Worm (Caenorhabditis elegans) whole organism, late embryonic: ENCODE data around the gene R09E10.5.
A peak's percentile ranks its signal among the peaks of the same experiment; 100 is the strongest.

ENCODE experiments used
- F13H6.1 ChIP-seq: sonication (generic microtip); optimal IDR thresholded peaks from 2 replicates; lab custom pipeline; 2016; ENCODE audit warnings: missing genetic modification characterization, missing compliant biosample characterization
- K02D7.2 ChIP-seq: sonication (generic microtip); optimal IDR thresholded peaks from 2 replicates; lab custom pipeline; 2017; ENCODE audit warnings: mild to moderate bottlenecking, missing genetic modification characterization, missing compliant biosample characterization
- K09A11.1 ChIP-seq: sonication (generic microtip); optimal IDR thresholded peaks from 2 replicates; lab custom pipeline; 2017; ENCODE audit warnings: antibody characterized with exemption, mild to moderate bottlenecking, missing genetic modification characterization, missing compliant biosample characterization; ENCODE audit not compliant: insufficient read depth
- Y22D7AL.16 ChIP-seq: sonication (generic microtip); optimal IDR thresholded peaks from 2 replicates; lab custom pipeline; 2016; ENCODE audit warnings: missing genetic modification characterization, missing compliant biosample characterization
- ahr-1 ChIP-seq: sonication (generic microtip); optimal IDR thresholded peaks from 2 replicates; lab custom pipeline; 2016; ENCODE audit warnings: missing genetic modification characterization, missing compliant biosample characterization
- ceh-30 ChIP-seq: fragments of 150-350 bp; optimal IDR thresholded peaks from 2 replicates; lab custom pipeline; 2014; ENCODE audit warnings: missing biosample characterization, missing genetic modification characterization
- ceh-31 ChIP-seq: sonication (generic microtip); optimal IDR thresholded peaks from 2 replicates; lab custom pipeline; 2016; ENCODE audit warnings: missing genetic modification characterization, missing compliant biosample characterization
- ceh-45 ChIP-seq: fragments of 200-800 bp; sonication (Bioruptor generic); IDR thresholded peaks from 2 replicates; pipeline ENCODE4 v1.3.6; 2022; ENCODE audit warnings: missing genetic modification reagents, missing genetic modification characterization, missing compliant biosample characterization
- ceh-48 ChIP-seq: sonication (generic microtip); optimal IDR thresholded peaks from 2 replicates; lab custom pipeline; 2016; ENCODE audit warnings: missing genetic modification characterization, inconsistent platforms, missing compliant biosample characterization
- ceh-6 ChIP-seq: fragments of 200-800 bp; sonication (Bioruptor generic); optimal IDR thresholded peaks from 2 replicates; lab custom pipeline; 2018; ENCODE audit warnings: mild to moderate bottlenecking, missing genetic modification characterization, missing compliant biosample characterization
- ceh-9 ChIP-seq: sonication (generic microtip); optimal IDR thresholded peaks from 2 replicates; lab custom pipeline; 2016; ENCODE audit warnings: mild to moderate bottlenecking, missing genetic modification characterization, inconsistent platforms, missing compliant biosample characterization
- elt-4 ChIP-seq: sonication (generic microtip); optimal IDR thresholded peaks from 2 replicates; lab custom pipeline; 2016; ENCODE audit warnings: missing genetic modification characterization, missing compliant biosample characterization
- eyg-1 ChIP-seq: sonication (generic microtip); optimal IDR thresholded peaks from 2 replicates; lab custom pipeline; 2016; ENCODE audit warnings: missing genotype, missing genetic modification characterization, missing compliant biosample characterization
- hlh-13 ChIP-seq: fragments of 200-800 bp; sonication (Bioruptor generic); optimal IDR thresholded peaks from 2 replicates; lab custom pipeline; 2018; ENCODE audit warnings: mild to moderate bottlenecking, missing genetic modification characterization, missing compliant biosample characterization
- hlh-15 ChIP-seq: sonication (generic microtip); optimal IDR thresholded peaks from 2 replicates; lab custom pipeline; 2016; ENCODE audit warnings: missing genetic modification characterization, missing compliant biosample characterization
- hlh-30 ChIP-seq: sonication (generic microtip); optimal IDR thresholded peaks from 2 replicates; lab custom pipeline; 2017; ENCODE audit warnings: antibody characterized with exemption, missing genetic modification characterization, missing compliant biosample characterization; ENCODE audit not compliant: insufficient read depth
- hlh-6 ChIP-seq: sonication (generic microtip); optimal IDR thresholded peaks from 2 replicates; lab custom pipeline; 2016; ENCODE audit warnings: missing genotype, missing genetic modification characterization, missing compliant biosample characterization
- hlh-8 ChIP-seq: sonication (generic microtip); optimal IDR thresholded peaks from 2 replicates; lab custom pipeline; 2016; ENCODE audit warnings: missing genotype, missing genetic modification characterization, missing compliant biosample characterization
- lim-6 ChIP-seq: sonication (generic microtip); optimal IDR thresholded peaks from 2 replicates; lab custom pipeline; 2016; ENCODE audit warnings: missing genetic modification characterization, missing compliant biosample characterization
- lin-11 ChIP-seq: fragments of 200-800 bp; sonication (Bioruptor generic); optimal IDR thresholded peaks from 2 replicates; lab custom pipeline; 2018; ENCODE audit warnings: mild to moderate bottlenecking, missing genetic modification characterization, missing compliant biosample characterization
- madf-2 ChIP-seq: sonication (generic microtip); optimal IDR thresholded peaks from 2 replicates; lab custom pipeline; 2017; ENCODE audit warnings: missing genetic modification characterization, missing compliant biosample characterization
- nfya-1 ChIP-seq: sonication (generic microtip); optimal IDR thresholded peaks from 2 replicates; lab custom pipeline; 2017; ENCODE audit warnings: missing genetic modification characterization, mild to moderate bottlenecking, missing compliant biosample characterization, antibody characterized with exemption, moderate library complexity
- nhr-11 ChIP-seq: fragments of 150-350 bp; optimal IDR thresholded peaks from 2 replicates; lab custom pipeline; 2014; ENCODE audit warnings: missing biosample characterization, missing genetic modification characterization
- npax-4 ChIP-seq: sonication (generic microtip); optimal IDR thresholded peaks from 2 replicates; lab custom pipeline; 2016; ENCODE audit warnings: missing genetic modification characterization, missing compliant biosample characterization
- odd-2 ChIP-seq: sonication (generic microtip); optimal IDR thresholded peaks from 2 replicates; lab custom pipeline; 2017; ENCODE audit warnings: antibody characterized with exemption, mild to moderate bottlenecking, missing genetic modification characterization, missing compliant biosample characterization
- pag-3 ChIP-seq: sonication (generic microtip); optimal IDR thresholded peaks from 2 replicates; lab custom pipeline; 2016; ENCODE audit warnings: missing compliant biosample characterization, missing genetic modification characterization, borderline replicate concordance
- pax-1 ChIP-seq: fragments of 150-350 bp; optimal IDR thresholded peaks from 2 replicates; lab custom pipeline; 2014; ENCODE audit warnings: missing biosample characterization, missing genetic modification characterization
- pha-2 ChIP-seq: sonication (generic microtip); optimal IDR thresholded peaks from 2 replicates; lab custom pipeline; 2017; ENCODE audit warnings: mild to moderate bottlenecking, missing genetic modification characterization, missing compliant biosample characterization
- pha-4 ChIP-seq: fragments of 150-350 bp; optimal IDR thresholded peaks from 2 replicates; lab custom pipeline; 2018; ENCODE audit warnings: missing biosample characterization, missing genetic modification reagents, missing genetic modification characterization
- pqm-1 ChIP-seq: sonication (generic microtip); optimal IDR thresholded peaks from 2 replicates; lab custom pipeline; 2016; ENCODE audit warnings: missing genetic modification characterization, missing compliant biosample characterization
- pros-1 ChIP-seq: fragments of 150-350 bp; optimal IDR thresholded peaks from 2 replicates; lab custom pipeline; 2014; ENCODE audit warnings: missing biosample characterization, missing genetic modification reagents, missing genetic modification characterization
- rnt-1 ChIP-seq: sonication (generic microtip); optimal IDR thresholded peaks from 2 replicates; lab custom pipeline; 2016; ENCODE audit warnings: missing genetic modification characterization, missing compliant biosample characterization
- sdc-2 ChIP-seq: sonication (generic microtip); optimal IDR thresholded peaks from 2 replicates; lab custom pipeline; 2016; ENCODE audit warnings: missing genotype, missing genetic modification characterization, missing compliant biosample characterization
- sox-4 ChIP-seq: sonication (generic microtip); optimal IDR thresholded peaks from 2 replicates; lab custom pipeline; 2017; ENCODE audit warnings: mild to moderate bottlenecking, missing genetic modification characterization, inconsistent platforms, missing compliant biosample characterization
- syd-9 ChIP-seq: sonication (generic microtip); optimal IDR thresholded peaks from 2 replicates; lab custom pipeline; 2016; ENCODE audit warnings: mild to moderate bottlenecking, missing genetic modification characterization, moderate library complexity, missing compliant biosample characterization
- unc-3 ChIP-seq, 2 experiments: fragments of 200-800 bp in 1 of 2; sonication (Bioruptor generic) in 1 of 2; sonication (generic microtip) in 1 of 2; conservative IDR thresholded peaks in 1 of 2; optimal IDR thresholded peaks in 1 of 2; 2 replicates each; pipeline versions ENCODE4 v1.3.6 to Lab custom; 2016 to 2022; ENCODE audit warnings: missing compliant biosample characterization in 2 of 2, missing genetic modification characterization in 2 of 2, missing genetic modification reagents in 1 of 2
- unc-42 ChIP-seq: sonication (generic microtip); optimal IDR thresholded peaks from 2 replicates; lab custom pipeline; 2016; ENCODE audit warnings: missing genotype, missing genetic modification characterization, missing compliant biosample characterization
- unc-86 ChIP-seq: sonication (generic microtip); optimal IDR thresholded peaks from 2 replicates; lab custom pipeline; 2016; ENCODE audit warnings: missing genetic modification characterization, missing compliant biosample characterization
- zip-5 ChIP-seq: sonication (generic microtip); optimal IDR thresholded peaks from 2 replicates; lab custom pipeline; 2016; ENCODE audit warnings: missing genetic modification characterization, missing compliant biosample characterization

R09E10.5 gene

DNA sequence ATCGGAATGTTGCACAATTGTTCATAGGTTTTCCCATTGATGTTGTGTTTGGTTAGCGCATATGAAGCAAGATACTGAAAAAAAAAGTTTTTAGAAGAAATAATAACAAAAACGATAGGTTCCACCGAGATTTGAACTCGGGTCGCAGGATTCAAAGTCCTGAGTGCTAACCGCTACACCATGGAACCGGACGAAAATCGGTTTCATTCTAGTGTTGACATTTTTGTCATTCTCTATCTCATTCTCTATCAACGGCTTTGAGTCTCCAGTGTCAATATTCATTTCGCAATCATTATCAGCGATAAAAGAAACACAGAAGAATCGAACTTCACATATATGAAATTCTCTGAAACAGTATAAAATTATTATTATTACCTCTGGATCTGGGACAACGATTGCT lies 9.0 kb upstream of the R09E10.5 start:
- TF ChIP-seq F13H6.1 (tag; lab: Kevin White, UChicago) (no peak), ahr-1 (tag; lab: Kevin White, UChicago) (no peak), npax-4 (tag; lab: Kevin White, UChicago) (no peak)

DNA sequence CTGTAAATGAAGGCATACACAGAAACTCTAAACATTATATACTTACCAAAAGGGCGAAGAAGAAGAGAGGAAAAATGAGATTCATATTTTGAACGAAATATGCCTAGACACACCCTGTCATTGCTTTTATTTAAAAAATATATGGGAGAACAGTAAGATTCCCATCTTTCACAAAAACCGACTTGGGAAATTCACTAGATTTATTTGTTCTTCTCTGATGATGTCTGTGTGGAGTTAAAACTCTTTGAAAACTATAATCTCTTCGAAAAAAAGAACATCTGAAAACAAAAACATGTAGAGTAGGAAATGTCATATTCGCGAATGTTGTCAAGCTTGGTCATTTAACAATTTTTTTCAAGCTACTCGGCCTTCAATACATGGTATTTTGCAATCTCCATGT lies 8.2 kb upstream of the R09E10.5 start, which contains the start of gene R09E10.8:
R09E10.8 (minus strand) TSS at position 101 of the 400 bp plus-strand sequence.
- TF ChIP-seq Y22D7AL.16 (tag; lab: Kevin White, UChicago): no peak
- no peak for TF ChIP-seq lim-6 (tag; lab: Kevin White, UChicago)
- no peak for TF ChIP-seq pha-2 (tag; lab: Kevin White, UChicago)
- no peak for TF ChIP-seq pros-1 (tag; lab: Kevin White, UChicago)
- TF ChIP-seq nfya-1 (tag; lab: Kevin White, UChicago): no peak
- no peak for TF ChIP-seq unc-86 (tag; lab: Kevin White, UChicago)
- TF ChIP-seq odd-2 (tag; lab: Kevin White, UChicago): no peak
- TF ChIP-seq pax-1 (tag; lab: Kevin White, UChicago): no peak
- TF ChIP-seq K02D7.2 (tag; lab: Kevin White, UChicago): no peak
- TF ChIP-seq eyg-1 (tag; lab: Kevin White, UChicago): no peak
- no peak for TF ChIP-seq hlh-13 (GFP tag; lab: Kevin White, UChicago)
- no peak for TF ChIP-seq pha-4 (tag; lab: Kevin White, UChicago)

DNA sequence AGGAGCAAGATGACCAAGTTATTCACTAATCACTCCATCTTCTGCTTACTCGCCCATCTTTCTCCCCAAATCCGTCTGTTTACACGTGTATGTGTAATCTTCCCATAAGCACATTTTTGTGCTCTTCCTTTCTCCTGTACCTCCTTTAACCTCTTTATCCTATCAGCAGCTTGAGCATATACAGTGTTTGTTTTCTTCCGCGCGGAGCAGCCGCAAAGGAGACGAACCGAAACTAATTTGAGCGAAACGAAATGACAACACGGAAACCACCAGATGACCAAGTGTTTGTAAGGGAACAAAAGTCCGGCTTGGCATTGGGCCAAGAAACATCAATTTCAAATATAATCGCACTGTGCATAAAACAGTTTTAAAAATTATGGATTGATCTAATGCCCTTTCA lies 2.3 kb upstream of the R09E10.5 start:
- no peak for TF ChIP-seq hlh-6 (tag; lab: Kevin White, UChicago)
- peak; percentile 94 for TF ChIP-seq pax-1 (tag; lab: Kevin White, UChicago)

DNA sequence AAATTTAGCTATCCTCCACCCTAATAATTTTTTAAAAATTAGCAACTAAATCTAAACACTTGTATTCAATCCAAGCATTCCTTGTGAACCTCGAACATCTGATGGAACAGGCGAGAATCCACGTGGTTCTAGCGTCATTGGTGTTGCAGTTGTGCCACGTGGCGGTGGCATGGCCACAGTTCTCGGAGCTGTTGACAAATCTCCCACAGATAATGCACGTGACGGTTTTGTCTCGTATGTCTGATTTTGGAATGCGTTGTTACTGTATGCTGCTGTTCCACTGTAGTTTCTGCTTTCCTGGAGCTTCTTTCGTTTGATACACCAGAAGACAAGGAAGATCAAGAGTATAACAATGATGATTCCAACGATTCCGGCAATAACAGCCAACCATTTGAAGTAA lies 6.1 kb downstream of the R09E10.5 start:
- TF ChIP-seq ceh-45: no peak
- no peak for TF ChIP-seq syd-9
- no peak for TF ChIP-seq hlh-30
- TF ChIP-seq pha-2 (tag; lab: Kevin White, UChicago): no peak
- no peak for TF ChIP-seq sox-4 (tag; lab: Kevin White, UChicago)
- TF ChIP-seq unc-86 (tag; lab: Kevin White, UChicago): no peak
- no peak for TF ChIP-seq ceh-30 (tag; lab: Kevin White, UChicago)
- TF ChIP-seq hlh-8: no peak
- no peak for TF ChIP-seq K09A11.1 (tag; lab: Kevin White, UChicago)
- TF ChIP-seq unc-42 (tag; lab: Kevin White, UChicago): no peak
- no peak for TF ChIP-seq unc-3 (GFP tag; conservative IDR thresholded peaks at IDR 0.05; lab: Robert Waterston, UW)
- no peak for TF ChIP-seq unc-3 (tag; optimal IDR thresholded peaks at IDR 0.05; lab: Kevin White, UChicago)
- no peak for TF ChIP-seq lim-6 (tag; lab: Kevin White, UChicago)
- no peak for TF ChIP-seq nhr-11 (tag; lab: Kevin White, UChicago)
- TF ChIP-seq pag-3 (tag; lab: Kevin White, UChicago): no peak

DNA sequence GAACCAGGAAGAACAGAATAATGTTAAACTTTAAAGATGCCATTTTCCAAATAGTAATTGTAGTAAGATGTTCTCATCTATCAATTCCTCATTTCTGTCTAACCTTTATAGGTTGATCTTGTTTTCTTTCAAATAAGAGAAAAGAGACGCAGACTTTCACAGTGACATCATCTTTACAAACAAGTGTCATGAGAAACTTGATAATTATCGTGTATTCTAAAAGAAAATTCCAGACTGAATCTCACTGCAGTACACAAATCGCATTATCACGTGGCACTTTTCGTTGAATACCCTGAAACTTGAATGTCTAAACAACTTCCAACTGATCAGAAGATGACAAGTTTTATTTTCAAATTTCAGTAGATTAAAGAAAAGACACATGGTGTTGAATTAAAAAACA lies 7.0 kb downstream of the R09E10.5 start, which contains the start of gene R09E10.13:
R09E10.13 (minus strand) TSS at position 61 of the 400 bp plus-strand sequence.
- no peak for TF ChIP-seq pag-3 (tag; lab: Kevin White, UChicago)
- no peak for TF ChIP-seq sdc-2 (tag; lab: Kevin White, UChicago)

DNA sequence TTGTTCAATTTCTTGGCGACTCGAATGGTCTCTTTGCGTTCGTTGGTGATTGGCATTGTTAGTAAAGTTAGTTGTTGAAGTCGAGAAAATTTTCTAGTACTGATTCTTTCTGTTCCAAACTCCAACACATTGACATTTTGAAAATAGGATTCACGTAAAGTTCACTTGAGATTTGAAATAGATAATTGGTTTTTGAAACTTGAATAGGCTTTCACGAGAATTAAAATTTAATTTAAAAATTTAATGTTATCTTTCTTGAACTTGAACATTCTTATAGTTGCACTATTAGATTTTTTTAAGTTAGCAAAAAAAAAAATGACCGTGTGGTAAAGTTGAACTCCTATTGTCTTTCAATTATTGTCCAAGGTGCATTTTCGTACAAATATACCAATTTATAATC lies 8.1 kb downstream of the R09E10.5 start, which contains the start of gene R09E10.6:
R09E10.6 (minus strand) TSS at position 101 of the 400 bp plus-strand sequence.
- TF ChIP-seq ceh-31 (tag; lab: Kevin White, UChicago): no peak
- no peak for TF ChIP-seq hlh-15
- TF ChIP-seq pqm-1: no peak
- TF ChIP-seq rnt-1 (tag; lab: Kevin White, UChicago): no peak
- TF ChIP-seq ceh-48: no peak
- TF ChIP-seq lin-11: no peak
- no peak for TF ChIP-seq madf-2 (tag; lab: Kevin White, UChicago)
- TF ChIP-seq ceh-9 (tag; lab: Kevin White, UChicago): no peak
- TF ChIP-seq zip-5 (tag; lab: Kevin White, UChicago): no peak
- TF ChIP-seq ceh-6: no peak
- no peak for TF ChIP-seq hlh-6 (tag; lab: Kevin White, UChicago)
- TF ChIP-seq elt-4 (tag; lab: Kevin White, UChicago): no peak
- no peak for TF ChIP-seq syd-9
